Fruit fly (Drosophila melanogaster) whole organism, embryonic: ENCODE data around the gene Gdi.

Source experiments
- Atf-2 ChIP-seq: fragments of 200-800 bp; sonication (Bioruptor generic); optimal IDR thresholded peaks from 2 replicates; lab custom pipeline; 2016; ENCODE audit warnings: missing biosample characterization, missing genetic modification characterization
- CG10267 ChIP-seq: fragments of 200-800 bp; sonication (Bioruptor generic); optimal IDR thresholded peaks from 2 replicates; lab custom pipeline; 2018; ENCODE audit warnings: missing biosample characterization, mild to moderate bottlenecking, missing genetic modification characterization, moderate library complexity
- CG1233 ChIP-seq: fragments of 200-800 bp; sonication (Bioruptor generic); optimal IDR thresholded peaks from 4 replicates; lab custom pipeline; 2018; ENCODE audit warnings: missing biosample characterization, mild to moderate bottlenecking, missing genetic modification characterization
- CG13287 ChIP-seq: fragments of 200-800 bp; sonication (Bioruptor generic); IDR thresholded peaks from 2 replicates; pipeline ENCODE4 v1.3.6; 2022; ENCODE audit warnings: missing biosample characterization, missing genetic modification characterization; ENCODE audit not compliant: partially characterized antibody
- CG14441 ChIP-seq: fragments of 200-800 bp; sonication (Bioruptor generic); IDR thresholded peaks from 2 replicates; pipeline ENCODE4 v1.3.6; 2022; ENCODE audit warnings: missing biosample characterization, missing genetic modification characterization
- CG14965 ChIP-seq: fragments of 200-800 bp; sonication (Bioruptor generic); optimal IDR thresholded peaks from 2 replicates; lab custom pipeline; 2016; ENCODE audit warnings: missing biosample characterization, missing genetic modification characterization, borderline replicate concordance
- CG1602 ChIP-seq: fragments of 200-800 bp; sonication (Bioruptor generic); optimal IDR thresholded peaks from 3 replicates; lab custom pipeline; 2016; ENCODE audit warnings: missing biosample characterization, missing genetic modification characterization
- CG17612 ChIP-seq: fragments of 200-800 bp; sonication (Bioruptor generic); IDR thresholded peaks from 2 replicates; pipeline ENCODE4 v1.3.6; 2022; ENCODE audit warnings: missing biosample characterization, missing genetic modification characterization
- CG17802 ChIP-seq: fragments of 200-800 bp; sonication (Bioruptor generic); optimal IDR thresholded peaks from 2 replicates; lab custom pipeline; 2018; ENCODE audit warnings: missing biosample characterization, mild to moderate bottlenecking, missing genetic modification characterization, moderate library complexity
- CG18476 ChIP-seq: fragments of 200-800 bp; sonication (Bioruptor generic); optimal IDR thresholded peaks from 2 replicates; lab custom pipeline; 2016; ENCODE audit warnings: missing biosample characterization, mild to moderate bottlenecking, missing genetic modification characterization
- CG31365 ChIP-seq: fragments of 200-800 bp; sonication (Bioruptor generic); optimal IDR thresholded peaks from 2 replicates; lab custom pipeline; 2018; ENCODE audit warnings: missing biosample characterization, mild to moderate bottlenecking, missing genetic modification characterization
- CG4404 ChIP-seq: fragments of 200-800 bp; sonication (Bioruptor generic); IDR thresholded peaks from 2 replicates; pipeline ENCODE4 v1.3.6; 2022; ENCODE audit warnings: missing biosample characterization, missing genetic modification characterization
- CG4707 ChIP-seq: fragments of 200-800 bp; sonication (Bioruptor generic); optimal IDR thresholded peaks from 2 replicates; lab custom pipeline; 2018; ENCODE audit warnings: missing biosample characterization, mild to moderate bottlenecking, missing genetic modification characterization, moderate library complexity
- CG6765 ChIP-seq: fragments of 200-800 bp; sonication (Bioruptor generic); optimal IDR thresholded peaks from 3 replicates; lab custom pipeline; 2017; ENCODE audit warnings: missing biosample characterization, mild to moderate bottlenecking, missing genetic modification characterization
- CG6813 ChIP-seq: fragments of 200-800 bp; sonication (Bioruptor generic); optimal IDR thresholded peaks from 2 replicates; lab custom pipeline; 2017; ENCODE audit warnings: missing biosample characterization, missing genetic modification characterization, mild to moderate bottlenecking, moderate library complexity, missing genetic modification reagents
- CG7786 ChIP-seq: fragments of 200-800 bp; sonication (Bioruptor generic); optimal IDR thresholded peaks from 2 replicates; lab custom pipeline; 2016; ENCODE audit warnings: missing biosample characterization, missing genetic modification characterization
- CG7928 ChIP-seq: fragments of 200-800 bp; sonication (Bioruptor generic); optimal IDR thresholded peaks from 2 replicates; lab custom pipeline; 2017; ENCODE audit warnings: missing biosample characterization, mild to moderate bottlenecking, missing genetic modification characterization
- Dip3 ChIP-seq: fragments of 200-800 bp; sonication (Bioruptor generic); optimal IDR thresholded peaks from 3 replicates; lab custom pipeline; 2016; ENCODE audit warnings: missing biosample characterization, missing genetic modification characterization
- Dref ChIP-seq: fragments of 200-800 bp; sonication (Bioruptor generic); IDR thresholded peaks from 2 replicates; pipeline ENCODE4 v1.3.6; 2022; ENCODE audit warnings: missing biosample characterization, missing genetic modification characterization
- E2f2 ChIP-seq: fragments of 200-800 bp; sonication (Bioruptor generic); IDR thresholded peaks from 2 replicates; pipeline ENCODE4 v1.3.6; 2022; ENCODE audit warnings: missing biosample characterization, missing genetic modification characterization
- Jarid2 ChIP-seq: fragments of 200-800 bp; sonication (Bioruptor generic); optimal IDR thresholded peaks from 3 replicates; lab custom pipeline; 2017; ENCODE audit warnings: mild to moderate bottlenecking, missing biosample characterization, missing genetic modification reagents, missing genetic modification characterization
- Lhr ChIP-seq: fragments of 200-800 bp; sonication (Bioruptor generic); optimal IDR thresholded peaks from 3 replicates; lab custom pipeline; 2017; ENCODE audit warnings: mild to moderate bottlenecking, missing biosample characterization, missing genetic modification reagents, missing genetic modification characterization
- Mad ChIP-seq: fragments of 200-800 bp; sonication (Bioruptor generic); optimal IDR thresholded peaks from 2 replicates; lab custom pipeline; 2016; ENCODE audit warnings: missing biosample characterization, missing genetic modification characterization
- Med ChIP-seq: fragments of 200-800 bp; sonication (Bioruptor generic); peaks from one replicate; lab custom pipeline; 2016; ENCODE audit warnings: missing biosample characterization, missing genetic modification characterization, mild to moderate bottlenecking, inconsistent platforms, moderate library complexity
- NC2α ChIP-seq: fragments of 200-800 bp; sonication (Bioruptor generic); optimal IDR thresholded peaks from 2 replicates; lab custom pipeline; 2016; ENCODE audit warnings: missing biosample characterization, missing genetic modification characterization
- NC2β ChIP-seq: fragments of 200-800 bp; sonication (Bioruptor generic); optimal IDR thresholded peaks from 2 replicates; lab custom pipeline; 2016; ENCODE audit warnings: missing biosample characterization, missing genetic modification characterization
- Scr ChIP-seq: fragments of 200-800 bp; sonication (Bioruptor generic); IDR thresholded peaks from 2 replicates; pipeline ENCODE4 v1.3.6; 2022; ENCODE audit warnings: missing biosample characterization, missing genetic modification characterization; ENCODE audit not compliant: partially characterized antibody
- Six4 ChIP-seq: fragments of 200-800 bp; sonication (Bioruptor generic); optimal IDR thresholded peaks from 2 replicates; lab custom pipeline; 2016; ENCODE audit warnings: missing biosample characterization, missing genetic modification characterization
- Sox102F ChIP-seq: fragments of 200-800 bp; sonication (Bioruptor generic); optimal IDR thresholded peaks from 2 replicates; lab custom pipeline; 2018; ENCODE audit warnings: missing biosample characterization, mild to moderate bottlenecking, missing genetic modification characterization, moderate library complexity
- Spps ChIP-seq: fragments of 200-800 bp; sonication (Bioruptor generic); optimal IDR thresholded peaks from 2 replicates; lab custom pipeline; 2018; ENCODE audit warnings: missing biosample characterization, mild to moderate bottlenecking, missing genetic modification characterization
- Sry-β ChIP-seq: fragments of 200-800 bp; sonication (Bioruptor generic); optimal IDR thresholded peaks from 2 replicates; lab custom pipeline; 2018; ENCODE audit warnings: missing biosample characterization, mild to moderate bottlenecking, missing genetic modification characterization, moderate library complexity
- abd-A ChIP-seq: fragments of 200-800 bp; sonication (Bioruptor generic); optimal IDR thresholded peaks from 3 replicates; lab custom pipeline; 2019; ENCODE audit warnings: missing biosample characterization, mild to moderate bottlenecking, missing genetic modification characterization, moderate library complexity
- ac ChIP-seq: fragments of 200-800 bp; sonication (Bioruptor generic); optimal IDR thresholded peaks from 3 replicates; lab custom pipeline; 2017; ENCODE audit warnings: missing biosample characterization, mild to moderate bottlenecking, missing genetic modification characterization
- al ChIP-seq: fragments of 200-800 bp; sonication (Bioruptor generic); IDR thresholded peaks from 2 replicates; pipeline ENCODE4 v1.3.6; 2022; ENCODE audit warnings: missing biosample characterization, missing genetic modification characterization
- aop ChIP-seq: fragments of 200-800 bp; sonication (Bioruptor generic); IDR thresholded peaks from 2 replicates; pipeline ENCODE4 v1.3.6; 2022; ENCODE audit warnings: missing biosample characterization, missing genetic modification characterization
- ato ChIP-seq: fragments of 200-800 bp; sonication (Bioruptor generic); IDR thresholded peaks from 2 replicates; pipeline ENCODE4 v1.3.6; 2022; ENCODE audit warnings: missing biosample characterization, missing genetic modification characterization; ENCODE audit not compliant: partially characterized antibody
- bowl ChIP-seq: fragments of 200-800 bp; sonication (Bioruptor generic); IDR thresholded peaks from 2 replicates; pipeline ENCODE4 v1.3.6; 2022; ENCODE audit warnings: missing biosample characterization, missing genetic modification characterization
- chinmo ChIP-seq: fragments of 200-800 bp; sonication (Bioruptor generic); IDR thresholded peaks from 4 replicates; pipeline ENCODE4 v1.3.6; 2022; ENCODE audit warnings: missing biosample characterization, missing genetic modification characterization; ENCODE audit not compliant: partially characterized antibody
- chm ChIP-seq: fragments of 200-800 bp; sonication (Bioruptor generic); IDR thresholded peaks from 2 replicates; pipeline ENCODE4 v1.3.6; 2022; ENCODE audit warnings: missing biosample characterization, missing genetic modification characterization
- ems ChIP-seq: fragments of 200-800 bp; sonication (Bioruptor generic); optimal IDR thresholded peaks from 3 replicates; lab custom pipeline; 2016; ENCODE audit warnings: missing biosample characterization, missing genetic modification characterization
- fd102C ChIP-seq: fragments of 200-800 bp; sonication (Bioruptor generic); optimal IDR thresholded peaks from 2 replicates; lab custom pipeline; 2018; ENCODE audit warnings: missing biosample characterization, mild to moderate bottlenecking, missing genetic modification characterization, moderate library complexity
- grn ChIP-seq: fragments of 200-800 bp; sonication (Bioruptor generic); optimal IDR thresholded peaks from 3 replicates; lab custom pipeline; 2017; ENCODE audit warnings: missing biosample characterization, missing genetic modification characterization
- gro ChIP-seq: fragments of 200-800 bp; sonication (Bioruptor generic); optimal IDR thresholded peaks from 2 replicates; lab custom pipeline; 2016; ENCODE audit warnings: missing biosample characterization, missing genetic modification characterization
- hb ChIP-seq: fragments of 200-800 bp; sonication (Bioruptor generic); IDR thresholded peaks from 3 replicates; pipeline ENCODE4 v1.3.6; 2022; ENCODE audit warnings: missing biosample characterization, missing genetic modification characterization; ENCODE audit not compliant: partially characterized antibody
- hth ChIP-seq: fragments of >200 bp; optimal IDR thresholded peaks from 2 replicates; lab custom pipeline; 2017; ENCODE audit warnings: inconsistent platforms
- ind ChIP-seq: fragments of 200-800 bp; sonication (Bioruptor generic); optimal IDR thresholded peaks from 3 replicates; lab custom pipeline; 2016; ENCODE audit warnings: missing biosample characterization, missing genetic modification characterization
- jigr1 ChIP-seq: fragments of 200-800 bp; sonication (Bioruptor generic); IDR thresholded peaks from 3 replicates; pipeline ENCODE4 v1.3.6; 2022; ENCODE audit warnings: missing biosample characterization, missing genetic modification characterization
- jumu ChIP-seq: fragments of 200-800 bp; sonication (Bioruptor generic); optimal IDR thresholded peaks from 3 replicates; lab custom pipeline; 2016; ENCODE audit warnings: missing biosample characterization, missing genetic modification characterization
- luna ChIP-seq: fragments of 200-800 bp; sonication (Bioruptor generic); optimal IDR thresholded peaks from 2 replicates; lab custom pipeline; 2016; ENCODE audit warnings: missing biosample characterization, missing genetic modification characterization
- phol ChIP-seq: fragments of 200-800 bp; sonication (Bioruptor generic); optimal IDR thresholded peaks from 3 replicates; lab custom pipeline; 2018; ENCODE audit warnings: missing biosample characterization, mild to moderate bottlenecking, missing genetic modification characterization, moderate library complexity
- stc ChIP-seq: fragments of 200-800 bp; sonication (Bioruptor generic); IDR thresholded peaks from 2 replicates; pipeline ENCODE4 v1.3.6; 2022; ENCODE audit warnings: missing biosample characterization, missing genetic modification characterization

Gdi gene

dm6 chr2L:9522766-9523174, 28.1 kb upstream of the Gdi start (continued):
- TF ChIP-seq Sox102F (GFP tag; lab: Kevin White, UChicago) (no peak), Dip3 (GFP tag; lab: Kevin White, UChicago) (no peak), CG4707 (GFP tag; lab: Kevin White, UChicago) (no peak), Med (GFP tag; lab: Kevin White, UChicago) (peak; percentile 48), bowl (GFP tag; lab: Robert Waterston, UW) (no peak), fd102C (GFP tag; lab: Kevin White, UChicago) (no peak), CG14965 (GFP tag; lab: Kevin White, UChicago) (no peak), abd-A (tag; lab: Kevin White, UChicago) (peak; percentile 29), jumu (GFP tag; lab: Kevin White, UChicago) (no peak), luna (no peak), E2f2 (GFP tag; lab: Robert Waterston, UW) (no peak), grn (GFP tag; lab: Kevin White, UChicago) (no peak), ato (GFP tag; lab: Robert Waterston, UW) (no peak), Atf-2 (GFP tag; lab: Kevin White, UChicago) (no peak), CG18476 (GFP tag; lab: Kevin White, UChicago) (no peak), stc (GFP tag; lab: Robert Waterston, UW) (no peak), CG10267 (tag; lab: Kevin White, UChicago) (no peak), ind (GFP tag; lab: Kevin White, UChicago) (no peak), CG31365 (tag; lab: Kevin White, UChicago) (no peak), hb (GFP tag; lab: Robert Waterston, UW) (no peak), CG1602 (no peak), CG17612 (GFP tag; lab: Robert Waterston, UW) (no peak), Dref (GFP tag; lab: Robert Waterston, UW) (no peak), CG6765 (GFP tag; lab: Kevin White, UChicago) (no peak), jigr1 (GFP tag; lab: Robert Waterston, UW) (no peak), Lhr (GFP tag; lab: Kevin White, UChicago) (no peak), phol (tag; lab: Kevin White, UChicago) (no peak), NC2β (GFP tag; lab: Kevin White, UChicago) (no peak), CG14441 (no peak), Mad (GFP tag; lab: Kevin White, UChicago) (no peak), CG1233 (GFP tag; lab: Kevin White, UChicago) (no peak), CG4404 (GFP tag; lab: Robert Waterston, UW) (no peak), hth (no peak), ac (GFP tag; lab: Kevin White, UChicago) (no peak), CG7928 (GFP tag; lab: Kevin White, UChicago) (no peak), Sry-β (GFP tag; lab: Kevin White, UChicago) (no peak), Spps (no peak), chm (GFP tag; lab: Robert Waterston, UW) (0 out of 2 replicates have a peak, but pooled peaks have one; percentile 25), CG7786 (GFP tag; lab: Kevin White, UChicago) (no peak), ems (GFP tag; lab: Kevin White, UChicago) (no peak), Six4 (GFP tag; lab: Kevin White, UChicago) (no peak), Jarid2 (no peak), CG13287 (GFP tag; lab: Robert Waterston, UW) (peak; percentile 24; the same call in 1 of the 2 replicates), al (GFP tag; lab: Robert Waterston, UW) (no peak), aop (no peak), gro (GFP tag; lab: Kevin White, UChicago) (no peak), CG17802 (tag; lab: Kevin White, UChicago) (no peak), CG6813 (no peak), NC2α (GFP tag; lab: Kevin White, UChicago) (no peak), chinmo (peak; percentile 40; the same call in 1 of the 4 replicates), Scr (GFP tag; lab: Robert Waterston, UW) (no peak)
